Worm (Caenorhabditis elegans): Measurements from ENCODE around the gene gpa-2.

The gpa-2 gene

ce11 chrV:8380076-8380475 is 9.3 kb downstream of the gpa-2 start:
- TF ChIP-seq F39B2.1 (GFP tag; IDR thresholded peaks at IDR 0.05) (no peak), F57C9.4 (tag; optimal IDR thresholded peaks at IDR 0.05) (no peak), Y79H2A.3 (GFP tag; conservative IDR thresholded peaks at IDR 0.05) (no peak), Y95B8A.8 (GFP tag; IDR thresholded peaks at IDR 0.05) (no peak), C17E4.6 (GFP tag; IDR thresholded peaks at IDR 0.05) (no peak), F10E7.11 (tag; optimal IDR thresholded peaks at IDR 0.05) (no peak), dox-1 (GFP tag; IDR thresholded peaks at IDR 0.05) (no peak), nhr-120 (GFP tag; IDR thresholded peaks at IDR 0.05) (no peak), ekl-4 (GFP tag; IDR thresholded peaks at IDR 0.05) (no peak), attf-3 (GFP tag; conservative IDR thresholded peaks at IDR 0.05) (no peak), D2030.7 (GFP tag; IDR thresholded peaks at IDR 0.05) (no peak), ceh-58 (GFP tag; IDR thresholded peaks at IDR 0.05) (no peak), cebp-1 (GFP tag; IDR thresholded peaks at IDR 0.05) (no peak), cebp-1 (tag; optimal IDR thresholded peaks at IDR 0.05) (no peak), nhr-179 (tag; optimal IDR thresholded peaks at IDR 0.05) (no peak)

ce11 chrV:8383716-8384115 is 12.9 kb downstream of the gpa-2 start, which contains the start of gene F52E1.14:
Gene F52E1.14 (plus strand): TSS chrV:8383922.
- TF ChIP-seq atf-7 (tag; optimal IDR thresholded peaks at IDR 0.05) (peak; percentile 37), tbp1 (GFP tag; optimal IDR thresholded peaks at IDR 0.05) (peak; percentile 0), nhr-80 (tag; optimal IDR thresholded peaks at IDR 0.05) (peak; percentile 74), unc-130 (GFP tag; optimal IDR thresholded peaks at IDR 0.05) (no peak)

- TF ChIP-seq B0336.3 (GFP tag; IDR thresholded peaks at IDR 0.05), result peak; percentile 57; the same call in 1 of the 2 replicates
- peak; percentile 30; the same call in 1 of the 2 replicates for TF ChIP-seq Y56A3A.18 (GFP tag; IDR thresholded peaks at IDR 0.05)
- TF ChIP-seq bed-1 (GFP tag; IDR thresholded peaks at IDR 0.05), result 0 out of 2 replicates have a peak, but pooled peaks have one; percentile 6
- TF ChIP-seq Y53G8AR.9 (GFP tag; conservative IDR thresholded peaks at IDR 0.05), result peak; percentile 68; the same call in 1 of the 2 replicates
- TF ChIP-seq K11D2.4 (GFP tag; IDR thresholded peaks at IDR 0.05), result no peak
- peak; percentile 70 for TF ChIP-seq nhr-90 (tag; optimal IDR thresholded peaks at IDR 0.05)
- TF ChIP-seq F22D6.2 (tag; optimal IDR thresholded peaks at IDR 0.05), result no peak
- TF ChIP-seq ceh-40 (GFP tag; IDR thresholded peaks at IDR 0.05), result peak; percentile 6; the same call in 1 of the 2 replicates
- 0 out of 2 replicates have a peak, but pooled peaks have one; percentile 23 for TF ChIP-seq cebp-2 (GFP tag; IDR thresholded peaks at IDR 0.05)
These were observed 14.0 kb downstream of the gpa-2 start for ce11 chrV:8384809-8385208.

- TF ChIP-seq K11D2.4 (GFP tag; IDR thresholded peaks at IDR 0.05), result no peak
- no peak for TF ChIP-seq dpl-1 (GFP tag; optimal IDR thresholded peaks at IDR 0.05)
- no peak for TF ChIP-seq ceh-91 (GFP tag; IDR thresholded peaks at IDR 0.05)
- TF ChIP-seq D2030.7 (GFP tag; IDR thresholded peaks at IDR 0.05), result no peak
- peak; percentile 25 for TF ChIP-seq nhr-80 (tag; optimal IDR thresholded peaks at IDR 0.05)
- no peak for TF ChIP-seq ztf-26 (tag; optimal IDR thresholded peaks at IDR 0.05)
These were observed 15.2 kb downstream of the gpa-2 start, which contains the start of gene hsp-17 for ce11 chrV:8385879-8386530. Gene hsp-17 (minus strand): TSS chrV:8385929.

ce11 chrV:8387056-8387455 is 16.3 kb downstream of the gpa-2 start, which contains the start of gene gcy-7:
Gene gcy-7 (plus strand): TSS chrV:8387356.
- TF ChIP-seq ztf-6 (GFP tag; IDR thresholded peaks at IDR 0.05) (no peak), attf-6 (GFP tag; IDR thresholded peaks at IDR 0.05) (no peak), somi-1 (GFP tag; optimal IDR thresholded peaks at IDR 0.05) (no peak)

All from whole organism, young adult.